Worm (Caenorhabditis elegans) whole organism, L4 larva: ENCODE results near the gene Y39A1A.18.

Experiments used
- D1046.2 ChIP-seq: fragments of 200-800 bp; sonication (Bioruptor generic); IDR thresholded peaks from 2 replicates; pipeline ENCODE4 v1.3.6; 2022; ENCODE audit warnings: missing genetic modification characterization, missing compliant biosample characterization
- F10B5.3 ChIP-seq: sonication (generic microtip); optimal IDR thresholded peaks from 2 replicates; lab custom pipeline; 2016; ENCODE audit warnings: mild to moderate bottlenecking, missing genetic modification characterization, missing compliant biosample characterization
- T20F7.1 ChIP-seq: fragments of 200-800 bp; sonication (Bioruptor generic); optimal IDR thresholded peaks from 2 replicates; lab custom pipeline; 2018; ENCODE audit warnings: mild to moderate bottlenecking, missing genetic modification characterization, missing compliant biosample characterization
- Y75B8A.6 ChIP-seq: fragments of 200-800 bp; sonication (Bioruptor generic); IDR thresholded peaks from 2 replicates; pipeline ENCODE4 v1.3.6; 2022; ENCODE audit warnings: missing genetic modification reagents, missing genetic modification characterization, missing compliant biosample characterization
- aha-1 ChIP-seq: fragments of 150-350 bp; peaks from one replicate; lab custom pipeline; 2014; ENCODE audit warnings: missing biosample characterization, missing genetic modification characterization
- aly-2 ChIP-seq: sonication (generic microtip); optimal IDR thresholded peaks from 2 replicates; lab custom pipeline; 2018; ENCODE audit warnings: missing biosample characterization, missing genetic modification characterization
- ama-1 ChIP-seq: fragments of 150-350 bp; optimal IDR thresholded peaks from 2 replicates; lab custom pipeline; 2014; ENCODE audit warnings: inconsistent platforms, mixed read lengths
- arid-1 ChIP-seq: fragments of 200-800 bp; sonication (Bioruptor generic); conservative IDR thresholded peaks from 2 replicates; pipeline ENCODE4 v1.3.6; 2022; ENCODE audit warnings: missing genetic modification reagents, missing genetic modification characterization, missing compliant biosample characterization
- attf-4 ChIP-seq: sonication (generic microtip); optimal IDR thresholded peaks from 3 replicates; lab custom pipeline; 2017; ENCODE audit warnings: missing biosample characterization, missing genetic modification characterization
- ceh-28 ChIP-seq: fragments of 150-350 bp; optimal IDR thresholded peaks from 2 replicates; lab custom pipeline; 2014; ENCODE audit warnings: missing biosample characterization, missing genetic modification reagents, missing genetic modification characterization
- ceh-44 ChIP-seq: fragments of 200-800 bp; sonication (Bioruptor generic); IDR thresholded peaks from 2 replicates; pipeline ENCODE4 v1.3.6; 2022; ENCODE audit warnings: missing genetic modification reagents, missing genetic modification characterization, missing compliant biosample characterization
- ces-1 ChIP-seq: fragments of 150-350 bp; sonication (generic microtip); optimal IDR thresholded peaks from 4 replicates; lab custom pipeline; 2014; ENCODE audit warnings: missing biosample characterization, missing genetic modification reagents, missing genetic modification characterization
- cey-2 ChIP-seq: sonication (generic microtip); optimal IDR thresholded peaks from 3 replicates; lab custom pipeline; 2017; ENCODE audit warnings: missing genetic modification characterization, mild to moderate bottlenecking, missing compliant biosample characterization, antibody characterized with exemption, borderline replicate concordance; ENCODE audit not compliant: insufficient read depth
- daf-12 ChIP-seq: fragments of 150-350 bp; optimal IDR thresholded peaks from 2 replicates; lab custom pipeline; 2014; ENCODE audit warnings: missing biosample characterization, missing genetic modification reagents, missing genetic modification characterization
- daf-19 ChIP-seq: fragments of 200-800 bp; sonication (Bioruptor generic); conservative IDR thresholded peaks from 2 replicates; pipeline ENCODE4 v1.3.6; 2022; ENCODE audit warnings: missing genetic modification characterization, missing compliant biosample characterization
- daf-8 ChIP-seq: fragments of 200-800 bp; sonication (Bioruptor generic); IDR thresholded peaks from 2 replicates; pipeline ENCODE4 v1.3.6; 2022; ENCODE audit warnings: missing genetic modification characterization, missing compliant biosample characterization
- dmd-8 ChIP-seq: fragments of 200-800 bp; sonication (Bioruptor generic); IDR thresholded peaks from 2 replicates; pipeline ENCODE4 v1.3.6; 2022; ENCODE audit warnings: missing genetic modification characterization, missing compliant biosample characterization
- dpl-1 ChIP-seq: fragments of 150-350 bp; optimal IDR thresholded peaks from 2 replicates; lab custom pipeline; 2014; ENCODE audit warnings: missing biosample characterization, missing genetic modification reagents, missing genetic modification characterization
- egl-27 ChIP-seq: sonication (generic microtip); optimal IDR thresholded peaks from 3 replicates; lab custom pipeline; 2017; ENCODE audit warnings: missing biosample characterization, missing genetic modification reagents, missing genetic modification characterization
- egl-43 ChIP-seq: fragments of 200-800 bp; sonication (Bioruptor generic); IDR thresholded peaks from 2 replicates; pipeline ENCODE4 v1.3.6; 2022; ENCODE audit warnings: missing genetic modification reagents, missing genetic modification characterization, missing compliant biosample characterization
- fos-1 ChIP-seq: fragments of 150-350 bp; optimal IDR thresholded peaks from 2 replicates; lab custom pipeline; 2014; ENCODE audit warnings: missing biosample characterization, missing genetic modification characterization
- gei-8 ChIP-seq: fragments of 200-800 bp; sonication (Bioruptor generic); optimal IDR thresholded peaks from 2 replicates; lab custom pipeline; 2018; ENCODE audit warnings: mild to moderate bottlenecking, missing genetic modification characterization, missing compliant biosample characterization
- hlh-30 ChIP-seq: sonication (generic microtip); optimal IDR thresholded peaks from 2 replicates; lab custom pipeline; 2017; ENCODE audit warnings: antibody characterized with exemption, mild to moderate bottlenecking, missing genetic modification characterization, missing compliant biosample characterization; ENCODE audit not compliant: insufficient read depth
- hmg-1.1 ChIP-seq: fragments of 200-800 bp; sonication (Bioruptor generic); IDR thresholded peaks from 2 replicates; pipeline ENCODE4 v1.3.6; 2022; ENCODE audit warnings: missing genetic modification reagents, missing genetic modification characterization, missing compliant biosample characterization
- jun-1 ChIP-seq: fragments of 150-350 bp; optimal IDR thresholded peaks from 2 replicates; lab custom pipeline; 2014; ENCODE audit warnings: missing biosample characterization, missing genetic modification reagents, missing genetic modification characterization
- lim-7 ChIP-seq: fragments of 200-800 bp; sonication (Bioruptor generic); IDR thresholded peaks from 2 replicates; pipeline ENCODE4 v1.3.6; 2022; ENCODE audit warnings: missing genetic modification characterization, missing compliant biosample characterization
- lin-1 ChIP-seq: fragments of 200-800 bp; sonication (Bioruptor generic); IDR thresholded peaks from 2 replicates; pipeline ENCODE4 v1.3.6; 2022; ENCODE audit warnings: missing genetic modification reagents, missing genetic modification characterization, missing compliant biosample characterization
- lin-29 ChIP-seq: fragments of 200-800 bp; sonication (Bioruptor generic); IDR thresholded peaks from 2 replicates; pipeline ENCODE4 v1.3.6; 2022; ENCODE audit warnings: missing genetic modification reagents, missing genetic modification characterization, missing compliant biosample characterization
- lin-38 ChIP-seq: fragments of 200-800 bp; sonication (Bioruptor generic); IDR thresholded peaks from 2 replicates; pipeline ENCODE4 v1.3.6; 2022; ENCODE audit warnings: missing genetic modification reagents, missing genetic modification characterization, missing compliant biosample characterization
- mdl-1 ChIP-seq, 2 experiments: fragments of 150-350 bp in 1 of 2; sonication (generic microtip) in 1 of 2; optimal IDR thresholded peaks; 2 replicates each; lab custom pipeline; 2014 to 2017; ENCODE audit warnings: missing biosample characterization in 2 of 2, missing genetic modification characterization in 2 of 2
- mes-2 ChIP-seq: sonication (generic microtip); optimal IDR thresholded peaks from 2 replicates; lab custom pipeline; 2016; ENCODE audit warnings: missing genotype, mild to moderate bottlenecking, missing genetic modification characterization, missing compliant biosample characterization; ENCODE audit not compliant: poor library complexity, severe bottlenecking
- mxl-2 ChIP-seq: fragments of 200-800 bp; sonication (Bioruptor generic); conservative IDR thresholded peaks from 2 replicates; pipeline ENCODE4 v1.3.6; 2022; ENCODE audit warnings: missing genetic modification reagents, missing genetic modification characterization, missing compliant biosample characterization
- mxl-3 ChIP-seq: fragments of 200-800 bp; sonication (Bioruptor generic); optimal IDR thresholded peaks from 2 replicates; lab custom pipeline; 2018; ENCODE audit warnings: mild to moderate bottlenecking, missing genetic modification characterization, missing compliant biosample characterization
- nhr-10 ChIP-seq: fragments of 150-350 bp; optimal IDR thresholded peaks from 2 replicates; lab custom pipeline; 2014; ENCODE audit warnings: missing biosample characterization, missing genetic modification characterization
- nhr-102 ChIP-seq: sonication (generic microtip); optimal IDR thresholded peaks from 2 replicates; lab custom pipeline; 2016; ENCODE audit warnings: mild to moderate bottlenecking, missing genetic modification characterization, moderate library complexity, missing compliant biosample characterization
- nhr-28 ChIP-seq: fragments of 150-350 bp; optimal IDR thresholded peaks from 2 replicates; lab custom pipeline; 2014; ENCODE audit warnings: missing biosample characterization, missing genetic modification characterization
- nhr-41 ChIP-seq: fragments of 200-800 bp; sonication (Bioruptor generic); IDR thresholded peaks from 2 replicates; pipeline ENCODE4 v1.3.6; 2022; ENCODE audit warnings: missing genetic modification reagents, missing genetic modification characterization, missing compliant biosample characterization
- nhr-42 ChIP-seq: fragments of 200-800 bp; sonication (Bioruptor generic); IDR thresholded peaks from 2 replicates; pipeline ENCODE4 v1.3.6; 2022; ENCODE audit warnings: missing genetic modification characterization, missing compliant biosample characterization
- nhr-6 ChIP-seq: fragments of 150-350 bp; optimal IDR thresholded peaks from 2 replicates; lab custom pipeline; 2014; ENCODE audit warnings: missing biosample characterization, missing genetic modification characterization
- nhr-76 ChIP-seq: fragments of 150-350 bp; optimal IDR thresholded peaks from 2 replicates; lab custom pipeline; 2014; ENCODE audit warnings: missing biosample characterization, missing genetic modification characterization
- php-3 ChIP-seq: fragments of 200-800 bp; sonication (Bioruptor generic); IDR thresholded peaks from 2 replicates; pipeline ENCODE4 v1.3.6; 2022; ENCODE audit warnings: missing genetic modification reagents, missing genetic modification characterization, missing compliant biosample characterization
- set-16 ChIP-seq: fragments of 200-800 bp; sonication (Bioruptor generic); IDR thresholded peaks from 2 replicates; pipeline ENCODE4 v1.3.6; 2022; ENCODE audit warnings: missing genetic modification reagents, missing genetic modification characterization, missing compliant biosample characterization
- skn-1 ChIP-seq: fragments of 150-350 bp; optimal IDR thresholded peaks from 2 replicates; lab custom pipeline; 2014; ENCODE audit warnings: missing biosample characterization, missing genetic modification characterization
- snpc-4 ChIP-seq: fragments of 150-350 bp; optimal IDR thresholded peaks from 2 replicates; lab custom pipeline; 2014; ENCODE audit warnings: missing biosample characterization, missing genetic modification characterization
- spr-3 ChIP-seq: fragments of 200-800 bp; sonication (Bioruptor generic); optimal IDR thresholded peaks from 2 replicates; lab custom pipeline; 2018; ENCODE audit warnings: mild to moderate bottlenecking, missing genetic modification characterization, missing compliant biosample characterization
- tag-97 ChIP-seq: fragments of 200-800 bp; sonication (Bioruptor generic); IDR thresholded peaks from 2 replicates; pipeline ENCODE4 v1.3.6; 2022; ENCODE audit warnings: missing genetic modification characterization, missing compliant biosample characterization
- tra-1 ChIP-seq: fragments of 200-800 bp; sonication (Bioruptor generic); IDR thresholded peaks from 2 replicates; pipeline ENCODE4 v1.3.6; 2022; ENCODE audit warnings: missing genetic modification reagents, missing genetic modification characterization, missing compliant biosample characterization
- unc-39 ChIP-seq: sonication (generic microtip); optimal IDR thresholded peaks from 2 replicates; lab custom pipeline; 2017; ENCODE audit warnings: missing biosample characterization, missing genetic modification characterization
- zag-1 ChIP-seq: fragments of 150-350 bp; optimal IDR thresholded peaks from 2 replicates; lab custom pipeline; 2014; ENCODE audit warnings: missing biosample characterization, missing genetic modification characterization
- zfp-2 ChIP-seq: sonication (generic microtip); optimal IDR thresholded peaks from 2 replicates; lab custom pipeline; 2016; ENCODE audit warnings: mild to moderate bottlenecking, missing genetic modification characterization, missing compliant biosample characterization
- zfp-3 ChIP-seq: fragments of 200-800 bp; sonication (Bioruptor generic); conservative IDR thresholded peaks from 2 replicates; pipeline ENCODE4 v1.3.6; 2022; ENCODE audit warnings: missing genetic modification reagents, missing genetic modification characterization, missing compliant biosample characterization
- zip-2 ChIP-seq: fragments of 150-350 bp; optimal IDR thresholded peaks from 2 replicates; lab custom pipeline; 2014; ENCODE audit warnings: missing biosample characterization, missing genetic modification characterization
- ztf-7 ChIP-seq: fragments of 150-350 bp; optimal IDR thresholded peaks from 2 replicates; lab custom pipeline; 2014; ENCODE audit warnings: missing biosample characterization, missing genetic modification characterization

The Y39A1A.18 gene

DNA sequence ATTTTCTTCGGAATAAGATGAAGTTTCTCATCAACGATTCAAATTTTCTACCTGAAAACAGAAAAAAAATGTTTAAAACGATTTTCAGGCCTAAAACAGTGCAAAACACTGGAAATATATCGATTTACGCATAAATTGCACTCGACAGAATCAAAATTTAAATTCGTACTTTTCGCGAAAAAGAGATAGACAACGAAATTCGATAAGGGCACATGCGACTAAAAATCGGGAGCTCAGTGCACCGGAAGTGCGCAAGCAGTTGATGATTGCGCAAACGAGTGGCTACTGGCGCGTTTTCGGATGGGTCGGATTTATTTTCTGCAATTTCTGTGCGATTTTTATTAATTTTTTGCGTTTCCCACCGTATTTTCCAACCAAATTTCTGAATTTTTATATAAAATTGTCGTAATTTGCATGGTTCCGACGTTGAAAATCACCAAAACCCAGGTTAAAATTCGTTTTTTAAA is 12.7 kb upstream of the Y39A1A.18 start, which contains the start of the genes Y39A1A.21 and Y39A1A.22:
Y39A1A.21 (minus strand) TSS at position 51 of the 467 bp plus-strand sequence.
Y39A1A.22 (minus strand) TSS at position 57 of the 467 bp plus-strand sequence.
- TF ChIP-seq fos-1 (tag; lab: Kevin White, UChicago) (no peak), lin-38 (GFP tag; lab: Robert Waterston, UW) (peak; percentile 87), ztf-7 (peak; percentile 53), ces-1 (GFP tag; lab: Kevin White, UChicago) (no peak), hlh-30 (tag; lab: Kevin White, UChicago) (peak; percentile 69), tag-97 (GFP tag; lab: Robert Waterston, UW) (no peak), spr-3 (GFP tag; lab: Kevin White, UChicago) (peak; percentile 74), daf-19 (0 out of 2 replicates have a peak, but pooled peaks have one; percentile 28), gei-8 (GFP tag; lab: Kevin White, UChicago) (no peak), nhr-10 (tag; lab: Kevin White, UChicago) (no peak), dpl-1 (peak; percentile 78), tra-1 (peak; percentile 61; the same call in 1 of the 2 replicates), mdl-1 (tag; optimal IDR thresholded peaks at IDR 0.05; lab: Kevin White, UChicago) (peak in 1 of 2 experiments; percentile 38), F10B5.3 (tag; lab: Kevin White, UChicago) (peak; percentile 23), dmd-8 (no peak), skn-1 (tag; lab: Kevin White, UChicago) (no peak), lin-1 (GFP tag; lab: Robert Waterston, UW) (no peak), Y75B8A.6 (GFP tag; lab: Robert Waterston, UW) (no peak), aly-2 (no peak), aha-1 (tag; lab: Kevin White, UChicago) (no peak), ceh-28 (tag; lab: Kevin White, UChicago) (no peak), zfp-2 (peak; percentile 16), mes-2 (tag; lab: Kevin White, UChicago) (peak; percentile 84), nhr-76 (tag; lab: Kevin White, UChicago) (no peak), lin-29 (no peak), zip-2 (tag; lab: Kevin White, UChicago) (peak; percentile 31), zfp-3 (GFP tag; lab: Robert Waterston, UW) (no peak), arid-1 (GFP tag; lab: Robert Waterston, UW) (peak; percentile 68), nhr-102 (tag; lab: Kevin White, UChicago) (peak; percentile 68), egl-43 (GFP tag; lab: Robert Waterston, UW) (peak; percentile 71), set-16 (GFP tag; lab: Robert Waterston, UW) (no peak), egl-27 (tag; lab: Kevin White, UChicago) (no peak), ama-1 (lab: Kevin White, UChicago) (no peak), unc-39 (no peak), T20F7.1 (GFP tag; lab: Kevin White, UChicago) (no peak), nhr-42 (no peak; the same call in 1 of the 2 replicates), daf-8 (GFP tag; lab: Robert Waterston, UW) (no peak), mxl-2 (no peak), hmg-1.1 (GFP tag; lab: Robert Waterston, UW) (peak; percentile 72), php-3 (no peak), jun-1 (peak; percentile 38), attf-4 (tag; lab: Kevin White, UChicago) (no peak), lim-7 (GFP tag; lab: Robert Waterston, UW) (no peak), snpc-4 (tag; lab: Kevin White, UChicago) (no peak), ceh-44 (no peak), nhr-28 (tag; lab: Kevin White, UChicago) (peak; percentile 56), nhr-41 (GFP tag; lab: Robert Waterston, UW) (no peak), cey-2 (tag; lab: Kevin White, UChicago) (no peak), D1046.2 (GFP tag; lab: Robert Waterston, UW) (no peak), zag-1 (no peak), nhr-6 (tag; lab: Kevin White, UChicago) (peak; percentile 68), daf-12 (no peak), mxl-3 (GFP tag; lab: Kevin White, UChicago) (no peak)
